Worm (Caenorhabditis elegans): Measurements from ENCODE around the gene C46A5.1.

Gene C46A5.1

DNA sequence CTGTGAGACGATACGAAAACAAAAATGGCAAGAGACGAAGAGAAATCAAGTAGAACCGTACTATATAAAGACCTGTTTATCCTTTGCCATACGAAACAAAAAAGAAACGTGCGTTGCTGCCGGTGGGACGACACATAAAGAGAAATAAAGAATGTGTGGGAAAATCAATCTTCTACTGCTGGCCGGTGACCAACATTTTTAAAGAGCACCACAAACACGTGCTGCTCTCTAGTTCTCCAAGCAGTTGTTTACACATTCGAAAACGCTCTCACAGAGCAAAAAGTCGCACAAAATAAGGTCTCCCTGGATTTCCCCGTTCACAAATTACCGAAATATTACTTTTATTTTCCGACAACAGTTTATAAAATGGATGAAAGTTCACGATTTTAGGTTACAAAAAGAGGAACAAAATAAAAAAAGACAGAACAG lies 25.8 kb downstream of the C46A5.1 start, which contains the start of gene imp-3 (continued):
- TF ChIP-seq lin-40 (tag; optimal IDR thresholded peaks at IDR 0.05) (peak; percentile 60), attf-3 (GFP tag; conservative IDR thresholded peaks at IDR 0.05) (0 out of 2 replicates have a peak, but pooled peaks have one; percentile 27), aptf-2 (GFP tag; conservative IDR thresholded peaks at IDR 0.05) (no peak), rcor-1 (GFP tag; IDR thresholded peaks at IDR 0.05) (peak; percentile 46; the same call in 1 of the 2 replicates), nhr-179 (tag; optimal IDR thresholded peaks at IDR 0.05) (no peak), F57C9.4 (tag; optimal IDR thresholded peaks at IDR 0.05) (peak; percentile 53), repo-1 (tag; optimal IDR thresholded peaks at IDR 0.05) (peak; percentile 56), F33H1.4 (GFP tag; IDR thresholded peaks at IDR 0.05) (0 out of 2 replicates have a peak, but pooled peaks have one; percentile 38), Y56A3A.18 (GFP tag; IDR thresholded peaks at IDR 0.05) (peak; percentile 56; the same call in 1 of the 2 replicates), B0336.3 (GFP tag; IDR thresholded peaks at IDR 0.05) (peak; percentile 80), ceh-79 (tag; optimal IDR thresholded peaks at IDR 0.05) (peak; percentile 49), hsf-1 (GFP tag; IDR thresholded peaks at IDR 0.05) (peak; percentile 75), B0035.1 (tag; optimal IDR thresholded peaks at IDR 0.05) (no peak), snpc-3.4 (tag; optimal IDR thresholded peaks at IDR 0.05) (peak; percentile 22), aptf-3 (GFP tag; IDR thresholded peaks at IDR 0.05) (peak; percentile 35; the same call in 1 of the 2 replicates), F23B12.7 (tag; optimal IDR thresholded peaks at IDR 0.05; ENCODE audit: insufficient read depth) (no peak), madf-3 (GFP tag; IDR thresholded peaks at IDR 0.05) (0 out of 2 replicates have a peak, but pooled peaks have one; percentile 40), ccch-3 (GFP tag; optimal IDR thresholded peaks at IDR 0.05) (no peak), zfh-2 (GFP tag; conservative IDR thresholded peaks at IDR 0.05) (no peak), mxl-1 (tag; optimal IDR thresholded peaks at IDR 0.05) (no peak), unc-130 (GFP tag; optimal IDR thresholded peaks at IDR 0.05) (peak; percentile 11), him-1 (tag; optimal IDR thresholded peaks at IDR 0.05) (no peak), fkh-3 (tag; optimal IDR thresholded peaks at IDR 0.05) (no peak), tbp1 (GFP tag; optimal IDR thresholded peaks at IDR 0.05) (peak; percentile 60), F37B4.10 (GFP tag; IDR thresholded peaks at IDR 0.05) (no peak)

DNA sequence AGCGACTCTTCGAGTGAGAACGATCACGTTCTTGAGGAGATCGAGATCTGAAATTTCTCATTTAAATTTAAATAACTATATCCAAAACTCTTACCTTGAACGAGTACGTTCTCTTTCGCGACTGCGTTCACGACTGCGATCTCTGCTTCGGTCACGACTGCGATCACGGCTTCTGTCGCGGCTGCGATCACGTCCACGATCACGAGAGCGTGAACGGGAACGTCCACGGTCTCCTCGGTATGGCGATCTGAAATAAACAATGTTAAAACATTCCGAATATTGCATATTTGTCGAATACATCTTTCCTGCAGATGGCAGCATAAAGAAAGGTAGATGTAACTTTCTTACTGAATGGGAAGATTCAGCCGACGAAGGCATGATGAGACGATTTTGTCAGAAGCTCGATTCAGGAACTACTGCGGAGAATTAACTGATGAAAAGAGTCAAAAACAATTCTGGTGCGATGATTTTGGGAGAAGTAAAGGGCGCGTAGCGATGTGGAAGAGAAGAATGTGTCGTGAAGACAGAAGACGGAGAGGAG lies 26.5 kb downstream of the C46A5.1 start:
- TF ChIP-seq ceh-100 (GFP tag; IDR thresholded peaks at IDR 0.05) (no peak), sea-2 (GFP tag; IDR thresholded peaks at IDR 0.05) (no peak), madf-3 (GFP tag; IDR thresholded peaks at IDR 0.05) (peak; percentile 57; the same call in 1 of the 2 replicates), mcd-1 (GFP tag; IDR thresholded peaks at IDR 0.05) (peak; percentile 7; the same call in 1 of the 2 replicates), let-526 (GFP tag; IDR thresholded peaks at IDR 0.05) (0 out of 2 replicates have a peak, but pooled peaks have one; percentile 47), madf-8 (GFP tag; conservative IDR thresholded peaks at IDR 0.05) (0 out of 2 replicates have a peak, but pooled peaks have one; percentile 12), madf-6 (GFP tag; IDR thresholded peaks at IDR 0.05) (no peak), attf-6 (GFP tag; IDR thresholded peaks at IDR 0.05) (no peak), zfh-2 (GFP tag; conservative IDR thresholded peaks at IDR 0.05) (peak; percentile 36; the same call in 1 of the 2 replicates), tbp1 (GFP tag; optimal IDR thresholded peaks at IDR 0.05) (no peak)

DNA sequence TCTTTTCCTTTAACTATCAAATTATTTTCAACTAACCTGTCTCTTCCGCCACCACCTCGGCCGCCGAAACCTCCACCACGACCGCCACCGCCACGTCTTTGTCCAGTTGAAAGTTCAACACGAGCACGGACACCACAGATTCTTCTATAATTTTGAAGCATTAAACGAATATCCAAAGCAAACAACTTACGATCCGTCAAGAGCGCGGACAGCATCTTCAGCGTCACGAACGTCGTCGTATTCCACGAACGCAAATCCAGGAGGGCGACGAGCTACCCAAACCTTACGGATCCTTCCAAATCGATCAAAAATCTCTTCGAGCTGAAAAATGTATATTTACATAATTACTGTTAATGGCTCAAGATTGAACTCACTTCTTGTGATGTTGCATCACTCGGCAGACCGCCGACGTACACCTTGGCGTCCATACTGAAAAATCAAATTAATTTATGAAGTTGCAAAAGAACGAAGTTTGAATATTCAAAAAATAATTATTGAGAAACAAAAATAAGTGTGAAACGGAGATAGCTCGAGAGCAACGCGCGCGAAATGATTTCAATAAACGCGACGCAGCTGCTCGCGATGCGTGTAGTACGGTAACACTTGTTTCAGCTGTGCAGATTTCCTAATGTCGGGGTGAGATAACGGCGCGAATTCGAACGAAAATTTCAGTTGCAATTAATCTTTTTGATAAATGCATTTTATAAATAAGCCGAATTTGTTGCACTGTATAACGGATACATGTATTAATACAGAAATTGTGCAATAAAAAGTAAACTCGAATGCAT lies 27.3 kb downstream of the C46A5.1 start, which contains the start of gene rsp-6:
Gene rsp-6, minus strand, starts transcription at position 429 of the 788 bp plus-strand sequence.
- TF ChIP-seq T07F8.4 (tag; optimal IDR thresholded peaks at IDR 0.05) (no peak), ztf-25 (GFP tag; IDR thresholded peaks at IDR 0.05) (no peak), efl-1 (GFP tag; optimal IDR thresholded peaks at IDR 0.05) (peak; percentile 93), dox-1 (GFP tag; IDR thresholded peaks at IDR 0.05) (peak; percentile 84), F33H1.4 (GFP tag; IDR thresholded peaks at IDR 0.05) (peak; percentile 94), snpc-1.1 (tag; optimal IDR thresholded peaks at IDR 0.05; ENCODE audit: insufficient read depth) (peak; percentile 43), mcd-1 (GFP tag; IDR thresholded peaks at IDR 0.05) (peak; percentile 83), D2030.7 (GFP tag; IDR thresholded peaks at IDR 0.05) (peak; percentile 83), lin-26 (GFP tag; IDR thresholded peaks at IDR 0.05) (peak; percentile 77), unc-130 (GFP tag; optimal IDR thresholded peaks at IDR 0.05) (peak; percentile 66), sea-2 (GFP tag; IDR thresholded peaks at IDR 0.05) (no peak), ztf-26 (tag; optimal IDR thresholded peaks at IDR 0.05) (no peak), ets-4 (GFP tag; optimal IDR thresholded peaks at IDR 0.05) (no peak), him-1 (tag; optimal IDR thresholded peaks at IDR 0.05) (peak; percentile 43), ztf-22 (GFP tag; optimal IDR thresholded peaks at IDR 0.05) (no peak), snpc-3.4 (tag; optimal IDR thresholded peaks at IDR 0.05) (peak; percentile 75), ceh-79 (tag; optimal IDR thresholded peaks at IDR 0.05) (no peak), hmg-1.2 (GFP tag; IDR thresholded peaks at IDR 0.05) (peak; percentile 58; the same call in 1 of the 2 replicates)

All from whole organism, young adult.